Fruit fly (Drosophila melanogaster): Measurements from ENCODE around the gene CG3117.

DNA sequence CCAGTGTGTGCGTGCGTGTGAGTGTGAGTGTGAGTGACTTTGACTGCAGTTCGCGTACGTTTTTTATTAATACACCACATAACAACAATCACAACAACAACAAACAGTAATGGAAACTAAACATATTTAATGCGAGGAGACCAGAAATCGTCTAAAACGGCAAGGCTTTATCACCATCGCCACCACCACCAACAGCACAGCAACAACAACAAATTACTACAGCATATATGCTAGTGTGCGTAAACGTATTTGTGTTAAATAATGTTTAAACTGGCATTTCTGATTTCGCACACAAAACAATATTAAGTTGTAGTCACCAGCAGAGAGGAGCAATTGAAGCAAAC lies 39.2 kb upstream of the CG3117 start:
- TF ChIP-seq CG8478 (optimal IDR thresholded peaks at IDR 0.05) (no peak), CTCF (optimal IDR thresholded peaks at IDR 0.05) (no peak)

Data from S2 (cell line).